Fruit fly (Drosophila melanogaster) whole organism, embryonic: Measurements from ENCODE around the gene tank.

Source experiments
- Adf1 ChIP-seq: fragments of 200-800 bp; sonication (Bioruptor generic); IDR thresholded peaks from 2 replicates; pipeline ENCODE4 v1.3.6; 2022; ENCODE audit warnings: missing biosample characterization, missing genetic modification characterization
- BEAF-32 ChIP-seq: fragments of 200-800 bp; sonication (Bioruptor generic); optimal IDR thresholded peaks from 3 replicates; lab custom pipeline; 2017; ENCODE audit warnings: missing biosample characterization, missing genetic modification characterization, mild to moderate bottlenecking, moderate library complexity, missing genetic modification reagents
- BtbVII ChIP-seq: fragments of 200-800 bp; sonication (Bioruptor generic); optimal IDR thresholded peaks from 3 replicates; lab custom pipeline; 2017; ENCODE audit warnings: missing biosample characterization, mild to moderate bottlenecking, missing genetic modification characterization
- CG10274 ChIP-seq: fragments of 200-800 bp; sonication (Bioruptor generic); optimal IDR thresholded peaks from 3 replicates; lab custom pipeline; 2017; ENCODE audit warnings: missing biosample characterization, mild to moderate bottlenecking, missing genetic modification characterization
- CG10366 ChIP-seq: fragments of 200-800 bp; sonication (Bioruptor generic); IDR thresholded peaks from 2 replicates; pipeline ENCODE4 v1.3.6; 2022; ENCODE audit warnings: missing biosample characterization, missing genetic modification characterization
- CG11456 ChIP-seq: fragments of 200-800 bp; sonication (Bioruptor generic); IDR thresholded peaks from 3 replicates; pipeline ENCODE4 v1.3.6; 2022; ENCODE audit warnings: missing biosample characterization, missing genetic modification characterization
- CG12071 ChIP-seq: fragments of 200-800 bp; sonication (Bioruptor generic); optimal IDR thresholded peaks from 3 replicates; lab custom pipeline; 2018; ENCODE audit warnings: missing biosample characterization, mild to moderate bottlenecking, missing genetic modification characterization
- CG12219 ChIP-seq: fragments of 200-800 bp; sonication (Bioruptor generic); optimal IDR thresholded peaks from 3 replicates; lab custom pipeline; 2018; ENCODE audit warnings: missing biosample characterization, mild to moderate bottlenecking, missing genetic modification characterization
- CG12942 ChIP-seq: fragments of 200-800 bp; sonication (Bioruptor generic); optimal IDR thresholded peaks from 3 replicates; lab custom pipeline; 2016; ENCODE audit warnings: missing biosample characterization, missing genetic modification characterization
- CG13894 ChIP-seq: fragments of 200-800 bp; sonication (Bioruptor generic); optimal IDR thresholded peaks from 3 replicates; lab custom pipeline; 2018; ENCODE audit warnings: missing biosample characterization, mild to moderate bottlenecking, missing genetic modification characterization, moderate library complexity
- CG14667 ChIP-seq: fragments of 200-800 bp; sonication (Bioruptor generic); IDR thresholded peaks from 2 replicates; pipeline ENCODE4 v1.3.6; 2022; ENCODE audit warnings: missing biosample characterization, missing genetic modification characterization
- CG14965 ChIP-seq: fragments of 200-800 bp; sonication (Bioruptor generic); optimal IDR thresholded peaks from 2 replicates; lab custom pipeline; 2016; ENCODE audit warnings: missing biosample characterization, missing genetic modification characterization, borderline replicate concordance
- CG15073 ChIP-seq: fragments of 200-800 bp; sonication (Bioruptor generic); optimal IDR thresholded peaks from 2 replicates; lab custom pipeline; 2016; ENCODE audit warnings: missing biosample characterization, missing genetic modification characterization
- CG1603 ChIP-seq: fragments of 200-800 bp; sonication (Bioruptor generic); optimal IDR thresholded peaks from 2 replicates; lab custom pipeline; 2019; ENCODE audit warnings: missing biosample characterization, mild to moderate bottlenecking, missing genetic modification characterization, moderate library complexity
- CG16813 ChIP-seq: fragments of 200-800 bp; sonication (Bioruptor generic); IDR thresholded peaks from 3 replicates; pipeline ENCODE4 v1.3.6; 2022; ENCODE audit warnings: missing biosample characterization, missing genetic modification characterization; ENCODE audit not compliant: partially characterized antibody
- CG32532 ChIP-seq: fragments of 200-800 bp; sonication (Bioruptor generic); IDR thresholded peaks from 2 replicates; pipeline ENCODE4 v1.3.6; 2022; ENCODE audit warnings: missing biosample characterization, missing genetic modification characterization
- CG4424 ChIP-seq: fragments of 200-800 bp; sonication (Bioruptor generic); optimal IDR thresholded peaks from 3 replicates; lab custom pipeline; 2016; ENCODE audit warnings: missing biosample characterization, missing genetic modification characterization
- CG5180 ChIP-seq: fragments of 200-800 bp; sonication (Bioruptor generic); optimal IDR thresholded peaks from 3 replicates; lab custom pipeline; 2017; ENCODE audit warnings: missing biosample characterization, missing genetic modification characterization, mild to moderate bottlenecking, moderate library complexity, missing genetic modification reagents
- CG5245 ChIP-seq: fragments of 200-800 bp; sonication (Bioruptor generic); optimal IDR thresholded peaks from 3 replicates; lab custom pipeline; 2016; ENCODE audit warnings: missing biosample characterization, missing genetic modification characterization
- CG6272 ChIP-seq: fragments of 200-800 bp; sonication (Bioruptor generic); IDR thresholded peaks from 2 replicates; pipeline ENCODE4 v1.3.6; 2022; ENCODE audit warnings: missing biosample characterization, missing genetic modification characterization
- CG9932 ChIP-seq: fragments of 200-800 bp; sonication (Bioruptor generic); IDR thresholded peaks from 2 replicates; pipeline ENCODE4 v1.3.6; 2022; ENCODE audit warnings: missing biosample characterization, missing genetic modification characterization
- CHES-1-like ChIP-seq: fragments of 200-800 bp; sonication (Bioruptor generic); optimal IDR thresholded peaks from 2 replicates; lab custom pipeline; 2016; ENCODE audit warnings: missing biosample characterization, missing genetic modification characterization
- D19A ChIP-seq: fragments of 200-800 bp; optimal IDR thresholded peaks from 3 replicates; lab custom pipeline; 2019; ENCODE audit warnings: missing biosample characterization, mild to moderate bottlenecking, missing genetic modification characterization, moderate library complexity
- ERR ChIP-seq: fragments of 200-800 bp; sonication (Bioruptor generic); optimal IDR thresholded peaks from 2 replicates; lab custom pipeline; 2016; ENCODE audit warnings: missing biosample characterization, missing genetic modification characterization
- Eip74EF ChIP-seq, 2 experiments: fragments of 200-800 bp in 1 of 2; fragments of >200 bp in 1 of 2; sonication (Bioruptor generic) in 1 of 2; optimal IDR thresholded peaks; 2 replicates each; lab custom pipeline; 2017 to 2019; ENCODE audit warnings: missing biosample characterization in 2 of 2, missing genetic modification characterization in 2 of 2, mild to moderate bottlenecking in 1 of 2, moderate library complexity in 1 of 2
- Hmx ChIP-seq: fragments of 200-800 bp; sonication (Bioruptor generic); optimal IDR thresholded peaks from 2 replicates; lab custom pipeline; 2016; ENCODE audit warnings: missing biosample characterization, missing genetic modification characterization
- MESR4 ChIP-seq: fragments of 200-800 bp; sonication (Bioruptor generic); optimal IDR thresholded peaks from 2 replicates; lab custom pipeline; 2018; ENCODE audit warnings: missing biosample characterization, mild to moderate bottlenecking, missing genetic modification characterization, moderate library complexity
- Mad ChIP-seq: fragments of 200-800 bp; sonication (Bioruptor generic); optimal IDR thresholded peaks from 2 replicates; lab custom pipeline; 2016; ENCODE audit warnings: missing biosample characterization, missing genetic modification characterization
- Max ChIP-seq: fragments of 200-800 bp; sonication (Bioruptor generic); optimal IDR thresholded peaks from 2 replicates; lab custom pipeline; 2016; ENCODE audit warnings: missing biosample characterization, mild to moderate bottlenecking, missing genetic modification characterization
- NfI ChIP-seq: fragments of 200-800 bp; sonication (Bioruptor generic); optimal IDR thresholded peaks from 3 replicates; lab custom pipeline; 2018; ENCODE audit warnings: missing biosample characterization, mild to moderate bottlenecking, missing genetic modification characterization, moderate library complexity
- Ravus ChIP-seq: fragments of 200-800 bp; sonication (Bioruptor generic); IDR thresholded peaks from 2 replicates; pipeline ENCODE4 v1.3.6; 2022; ENCODE audit warnings: missing biosample characterization, missing genetic modification characterization
- Sox100B ChIP-seq: fragments of 200-800 bp; sonication (Bioruptor generic); optimal IDR thresholded peaks from 3 replicates; lab custom pipeline; 2018; ENCODE audit warnings: missing biosample characterization, mild to moderate bottlenecking, missing genetic modification characterization
- abd-A ChIP-seq: fragments of 200-800 bp; sonication (Bioruptor generic); optimal IDR thresholded peaks from 3 replicates; lab custom pipeline; 2019; ENCODE audit warnings: missing biosample characterization, mild to moderate bottlenecking, missing genetic modification characterization, moderate library complexity
- al ChIP-seq: fragments of 200-800 bp; sonication (Bioruptor generic); IDR thresholded peaks from 2 replicates; pipeline ENCODE4 v1.3.6; 2022; ENCODE audit warnings: missing biosample characterization, missing genetic modification characterization
- br ChIP-seq: fragments of >200 bp; optimal IDR thresholded peaks from 2 replicates; lab custom pipeline; 2017
- dm ChIP-seq: fragments of 200-800 bp; sonication (Bioruptor generic); optimal IDR thresholded peaks from 3 replicates; lab custom pipeline; 2016; ENCODE audit warnings: missing biosample characterization, missing genetic modification characterization
- dysf ChIP-seq: fragments of 200-800 bp; sonication (Bioruptor generic); IDR thresholded peaks from 3 replicates; pipeline ENCODE4 v1.3.6; 2022; ENCODE audit warnings: missing biosample characterization, missing genetic modification characterization
- esg ChIP-seq: fragments of 200-800 bp; sonication (Bioruptor generic); conservative IDR thresholded peaks from 2 replicates; pipeline ENCODE4 v1.3.6; 2022; ENCODE audit warnings: missing biosample characterization, missing genetic modification characterization
- exex ChIP-seq: fragments of 200-800 bp; sonication (Bioruptor generic); optimal IDR thresholded peaks from 4 replicates; lab custom pipeline; 2018; ENCODE audit warnings: missing biosample characterization, mild to moderate bottlenecking, missing genetic modification characterization, moderate library complexity
- fd3F ChIP-seq: fragments of 200-800 bp; sonication (Bioruptor generic); optimal IDR thresholded peaks from 2 replicates; lab custom pipeline; 2018; ENCODE audit warnings: missing biosample characterization, mild to moderate bottlenecking, missing genetic modification characterization, moderate library complexity
- grau ChIP-seq: fragments of 200-800 bp; optimal IDR thresholded peaks from 3 replicates; lab custom pipeline; 2019; ENCODE audit warnings: missing biosample characterization, mild to moderate bottlenecking, missing genetic modification characterization, moderate library complexity
- gsb-n ChIP-seq: fragments of 200-800 bp; sonication (Bioruptor generic); optimal IDR thresholded peaks from 3 replicates; lab custom pipeline; 2018; ENCODE audit warnings: missing biosample characterization, mild to moderate bottlenecking, missing genetic modification characterization
- ham ChIP-seq: fragments of 200-800 bp; sonication (Bioruptor generic); IDR thresholded peaks from 2 replicates; pipeline ENCODE4 v1.3.6; 2022; ENCODE audit warnings: missing biosample characterization, missing genetic modification characterization
- mld ChIP-seq: fragments of 200-800 bp; sonication (Bioruptor generic); IDR thresholded peaks from 3 replicates; pipeline ENCODE4 v1.3.6; 2022; ENCODE audit warnings: missing biosample characterization, missing genetic modification characterization; ENCODE audit not compliant: partially characterized antibody
- nerfin-1 ChIP-seq: fragments of 200-800 bp; sonication (Bioruptor generic); optimal IDR thresholded peaks from 3 replicates; lab custom pipeline; 2019; ENCODE audit warnings: missing biosample characterization, mild to moderate bottlenecking, missing genetic modification characterization, moderate library complexity
- peb ChIP-seq: fragments of 200-800 bp; sonication (Bioruptor generic); IDR thresholded peaks from 2 replicates; pipeline ENCODE4 v1.3.6; 2022; ENCODE audit warnings: missing biosample characterization, missing genetic modification characterization
- pita ChIP-seq: fragments of 200-800 bp; sonication (Bioruptor generic); optimal IDR thresholded peaks from 2 replicates; lab custom pipeline; 2017; ENCODE audit warnings: missing biosample characterization, mild to moderate bottlenecking, missing genetic modification characterization
- slou ChIP-seq: fragments of 200-800 bp; sonication (Bioruptor generic); optimal IDR thresholded peaks from 3 replicates; lab custom pipeline; 2016; ENCODE audit warnings: missing biosample characterization, missing genetic modification characterization
- twi ChIP-seq: fragments of 200-800 bp; optimal IDR thresholded peaks from 2 replicates; lab custom pipeline; 2019; ENCODE audit warnings: missing biosample characterization, mild to moderate bottlenecking, missing genetic modification characterization, moderate library complexity
- vnd ChIP-seq: fragments of 200-800 bp; sonication (Bioruptor generic); IDR thresholded peaks from 3 replicates; pipeline ENCODE4 v1.3.6; 2022; ENCODE audit warnings: missing biosample characterization, missing genetic modification characterization; ENCODE audit not compliant: partially characterized antibody
- wek ChIP-seq: fragments of 200-800 bp; sonication (Bioruptor generic); optimal IDR thresholded peaks from 3 replicates; lab custom pipeline; 2018; ENCODE audit warnings: missing biosample characterization, mild to moderate bottlenecking, missing genetic modification characterization, moderate library complexity

Gene tank

dm6 chr2L:4821319-4821717, 16.5 kb downstream of the tank start (continued):
- TF ChIP-seq CG4424 (GFP tag; lab: Kevin White, UChicago) (peak; percentile 50), CG12942 (GFP tag; lab: Kevin White, UChicago) (peak; percentile 23), nerfin-1 (tag; lab: Kevin White, UChicago) (peak; percentile 35), dysf (GFP tag; lab: Robert Waterston, UW) (peak; percentile 84), CG1603 (no peak), BEAF-32 (GFP tag; lab: Kevin White, UChicago) (no peak), CG10366 (GFP tag; lab: Robert Waterston, UW) (peak; percentile 39), slou (GFP tag; lab: Kevin White, UChicago) (peak; percentile 58), CG32532 (GFP tag; lab: Robert Waterston, UW) (peak; percentile 76), CG16813 (0 out of 3 replicates have a peak, but pooled peaks have one; percentile 42), grau (tag; lab: Kevin White, UChicago) (peak; percentile 78), pita (GFP tag; lab: Kevin White, UChicago) (peak; percentile 5), CG14965 (GFP tag; lab: Kevin White, UChicago) (no peak), Ravus (GFP tag; lab: Robert Waterston, UW) (peak; percentile 34), Sox100B (peak; percentile 76), abd-A (tag; lab: Kevin White, UChicago) (no peak), MESR4 (GFP tag; lab: Kevin White, UChicago) (no peak), CG10274 (GFP tag; lab: Kevin White, UChicago) (peak; percentile 5), Adf1 (GFP tag; lab: Robert Waterston, UW) (peak; percentile 40), ERR (GFP tag; lab: Kevin White, UChicago) (peak; percentile 14), NfI (GFP tag; lab: Kevin White, UChicago) (peak; percentile 70), CG15073 (GFP tag; lab: Kevin White, UChicago) (no peak), al (GFP tag; lab: Robert Waterston, UW) (peak; percentile 51; the same call in 1 of the 2 replicates), ham (GFP tag; lab: Robert Waterston, UW) (no peak), CHES-1-like (GFP tag; lab: Kevin White, UChicago) (peak; percentile 31), mld (GFP tag; lab: Robert Waterston, UW) (no peak), CG11456 (GFP tag; lab: Robert Waterston, UW) (peak; percentile 74), CG9932 (GFP tag; lab: Robert Waterston, UW) (peak; percentile 73), BtbVII (peak; percentile 70), esg (GFP tag; lab: Robert Waterston, UW) (peak; percentile 78), gsb-n (tag; lab: Kevin White, UChicago) (no peak), wek (GFP tag; lab: Kevin White, UChicago) (no peak), dm (no peak), CG6272 (GFP tag; lab: Robert Waterston, UW) (no peak), peb (GFP tag; lab: Robert Waterston, UW) (0 out of 2 replicates have a peak, but pooled peaks have one; percentile 31), fd3F (GFP tag; lab: Kevin White, UChicago) (peak; percentile 46), vnd (GFP tag; lab: Robert Waterston, UW) (no peak), CG13894 (tag; lab: Kevin White, UChicago) (peak; percentile 80), Mad (GFP tag; lab: Kevin White, UChicago) (peak; percentile 33), Hmx (GFP tag; lab: Kevin White, UChicago) (no peak), CG14667 (GFP tag; lab: Robert Waterston, UW) (peak; percentile 49), br (lab: Kevin White, UChicago) (no peak), CG5245 (GFP tag; lab: Kevin White, UChicago) (no peak), CG5180 (GFP tag; lab: Kevin White, UChicago) (peak; percentile 44), CG12071 (GFP tag; lab: Kevin White, UChicago) (peak; percentile 8), D19A (tag; lab: Kevin White, UChicago) (peak; percentile 68), exex (peak; percentile 27), Max (GFP tag; lab: Kevin White, UChicago) (no peak), twi (tag; lab: Kevin White, UChicago) (peak; percentile 45), CG12219 (no peak), Eip74EF (GFP tag; optimal IDR thresholded peaks at IDR 0.05; lab: Kevin White, UChicago) (peak in 1 of 2 experiments; percentile 47)
